Worm (Caenorhabditis elegans) whole organism, midembryonic: ENCODE measurements around the gene srz-72.

ENCODE experiments used
- T22C8.4 ChIP-seq: fragments of 200-800 bp; sonication (Bioruptor generic); IDR thresholded peaks from 2 replicates; pipeline ENCODE4 v1.3.6; 2022; ENCODE audit warnings: missing genetic modification characterization, missing compliant biosample characterization
- cog-1 ChIP-seq: sonication (generic microtip); optimal IDR thresholded peaks from 2 replicates; lab custom pipeline; 2016; ENCODE audit warnings: missing genetic modification characterization, missing compliant biosample characterization
- flt-1 ChIP-seq: fragments of 200-800 bp; sonication (Bioruptor generic); IDR thresholded peaks from 2 replicates; pipeline ENCODE4 v1.3.6; 2022; ENCODE audit warnings: missing genetic modification characterization, missing compliant biosample characterization
- klf-2 ChIP-seq: fragments of 200-800 bp; sonication (Bioruptor generic); conservative IDR thresholded peaks from 2 replicates; pipeline ENCODE4 v1.3.6; 2022; ENCODE audit warnings: missing genetic modification reagents, missing genetic modification characterization, missing compliant biosample characterization
- med-1 ChIP-seq: sonication (generic microtip); optimal IDR thresholded peaks from 2 replicates; lab custom pipeline; 2017; ENCODE audit warnings: missing genetic modification characterization, mild to moderate bottlenecking, missing compliant biosample characterization, antibody characterized with exemption, missing genetic modification reagents; ENCODE audit not compliant: insufficient read depth
- ref-1 ChIP-seq: fragments of 200-800 bp; sonication (Bioruptor generic); conservative IDR thresholded peaks from 2 replicates; pipeline ENCODE4 v1.3.6; 2022; ENCODE audit warnings: missing genetic modification reagents, missing genetic modification characterization, missing compliant biosample characterization
- tab-1 ChIP-seq: fragments of 200-800 bp; sonication (Bioruptor generic); IDR thresholded peaks from 2 replicates; pipeline ENCODE4 v1.3.6; 2022; ENCODE audit warnings: missing genetic modification characterization, missing compliant biosample characterization
- ztf-23 ChIP-seq: fragments of 200-800 bp; sonication (Bioruptor generic); IDR thresholded peaks from 2 replicates; pipeline ENCODE4 v1.3.6; 2022; ENCODE audit warnings: missing genetic modification reagents, missing genetic modification characterization, missing compliant biosample characterization
- ztf-29 ChIP-seq: fragments of 200-800 bp; sonication (Bioruptor generic); IDR thresholded peaks from 2 replicates; pipeline ENCODE4 v1.3.6; 2022; ENCODE audit warnings: missing genetic modification reagents, missing genetic modification characterization, missing compliant biosample characterization

The srz-72 gene

DNA sequence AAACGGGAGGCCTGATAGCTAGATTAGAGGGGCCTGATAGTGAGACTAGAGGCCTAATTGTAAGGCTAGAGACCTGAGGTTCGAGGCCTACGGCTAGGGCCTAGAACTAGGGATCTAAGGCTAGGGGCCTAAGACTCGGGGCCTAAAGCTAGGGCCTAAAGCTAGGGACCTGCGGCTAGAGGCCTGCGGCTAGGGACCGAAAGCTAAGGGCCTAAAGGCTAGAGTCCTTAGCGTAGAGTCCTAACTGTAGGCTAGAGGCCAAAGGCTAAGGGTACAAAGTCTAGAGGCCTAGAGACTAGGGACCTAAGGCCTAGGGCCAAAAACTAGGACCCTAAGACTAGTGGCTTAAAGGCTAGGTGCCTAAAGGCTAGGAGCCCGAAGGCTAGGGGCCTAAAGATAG lies 34.2 kb downstream of the srz-72 start:
- TF ChIP-seq klf-2 (GFP tag; lab: Robert Waterston, UW) (no peak), flt-1 (GFP tag; lab: Robert Waterston, UW) (no peak), ref-1 (GFP tag; lab: Robert Waterston, UW) (no peak), cog-1 (no peak), ztf-23 (GFP tag; lab: Robert Waterston, UW) (no peak), tab-1 (GFP tag; lab: Robert Waterston, UW) (no peak), med-1 (GFP tag; lab: Kevin White, UChicago) (no peak), T22C8.4 (GFP tag; lab: Robert Waterston, UW) (no peak), ztf-29 (no peak)

ce11 chrIV:16335037-16335436 lies 36.1 kb downstream of the srz-72 start, which contains the start of gene srz-38:
srz-38 (plus strand) TSS chrIV:16335337.
- TF ChIP-seq flt-1 (GFP tag; lab: Robert Waterston, UW) (no peak), cog-1 (no peak), tab-1 (GFP tag; lab: Robert Waterston, UW) (no peak), klf-2 (GFP tag; lab: Robert Waterston, UW) (no peak), ref-1 (GFP tag; lab: Robert Waterston, UW) (no peak), ztf-23 (GFP tag; lab: Robert Waterston, UW) (no peak), ztf-29 (no peak), T22C8.4 (GFP tag; lab: Robert Waterston, UW) (no peak), med-1 (GFP tag; lab: Kevin White, UChicago) (no peak)

DNA sequence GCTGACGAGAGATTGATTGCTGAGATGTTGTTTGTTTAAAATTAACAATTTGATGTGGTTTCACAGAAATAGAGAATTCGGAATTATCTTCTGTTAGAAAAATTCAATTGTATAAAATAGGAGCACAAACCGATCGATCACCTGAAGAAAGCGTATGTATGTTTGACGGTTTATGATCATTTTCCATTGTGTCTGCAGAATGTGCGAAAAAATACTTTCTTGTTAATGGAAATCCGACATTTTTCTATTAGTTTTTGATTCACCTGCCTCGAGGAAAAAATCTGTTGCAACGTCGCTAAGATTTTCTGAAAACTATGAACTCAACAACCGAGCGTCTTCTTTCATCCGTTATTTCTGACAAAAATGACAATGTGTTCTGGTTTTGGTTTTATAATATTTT lies 37.8 kb downstream of the srz-72 start, which contains the start of gene C35D6.13:
Gene C35D6.13 (plus strand): TSS at position 301 of the 400 bp plus-strand sequence.
- TF ChIP-seq cog-1 (no peak), ztf-29 (no peak), T22C8.4 (GFP tag; lab: Robert Waterston, UW) (no peak), klf-2 (GFP tag; lab: Robert Waterston, UW) (no peak), flt-1 (GFP tag; lab: Robert Waterston, UW) (no peak), ztf-23 (GFP tag; lab: Robert Waterston, UW) (no peak), ref-1 (GFP tag; lab: Robert Waterston, UW) (no peak), med-1 (GFP tag; lab: Kevin White, UChicago) (no peak)

DNA sequence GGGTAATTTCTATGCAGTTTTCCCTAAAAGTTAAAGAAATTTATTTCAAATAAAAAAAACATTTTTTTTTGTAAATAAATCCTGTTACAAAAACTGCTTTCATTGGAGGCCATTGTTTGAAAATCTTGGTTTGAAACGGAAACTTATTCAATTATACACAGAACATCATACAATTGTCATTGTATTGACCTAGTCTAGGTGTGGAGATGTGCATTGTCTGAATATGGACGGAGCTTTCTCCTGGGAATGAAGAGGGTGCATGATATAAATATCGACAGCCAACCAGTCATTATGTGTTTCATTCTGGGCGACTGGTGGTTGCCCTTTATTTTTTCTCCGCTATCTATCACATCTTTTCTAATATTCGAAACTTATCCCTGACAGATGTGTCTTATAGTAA lies 47.6 kb downstream of the srz-72 start, which contains the start of gene C35D6.3:
Gene C35D6.3 (plus strand): TSS at position 301 of the 400 bp plus-strand sequence.
- TF ChIP-seq ztf-29: no peak
- TF ChIP-seq ref-1 (GFP tag; lab: Robert Waterston, UW): no peak
- no peak for TF ChIP-seq ztf-23 (GFP tag; lab: Robert Waterston, UW)
- no peak for TF ChIP-seq med-1 (GFP tag; lab: Kevin White, UChicago)
- TF ChIP-seq T22C8.4 (GFP tag; lab: Robert Waterston, UW): no peak
- no peak for TF ChIP-seq klf-2 (GFP tag; lab: Robert Waterston, UW)
- no peak for TF ChIP-seq cog-1
- TF ChIP-seq tab-1 (GFP tag; lab: Robert Waterston, UW): no peak
- TF ChIP-seq flt-1 (GFP tag; lab: Robert Waterston, UW): no peak
